Worm (Caenorhabditis elegans) whole organism, mixed stage, embryonic: ENCODE results near the gene str-37.

Experiments
- ces-1 ChIP-seq: fragments of 150-350 bp; optimal IDR thresholded peaks from 2 replicates; lab custom pipeline; 2014; ENCODE audit warnings: missing biosample characterization, missing genetic modification reagents, missing genetic modification characterization
- elt-3 ChIP-seq: fragments of 150-350 bp; optimal IDR thresholded peaks from 2 replicates; lab custom pipeline; 2014; ENCODE audit warnings: missing biosample characterization, missing genetic modification characterization
- nhr-12 ChIP-seq: fragments of 150-350 bp; optimal IDR thresholded peaks from 2 replicates; lab custom pipeline; 2014; ENCODE audit warnings: missing biosample characterization, missing genetic modification characterization
- nhr-28 ChIP-seq: fragments of 150-350 bp; optimal IDR thresholded peaks from 2 replicates; lab custom pipeline; 2014; ENCODE audit warnings: missing biosample characterization, missing genetic modification characterization
- pha-4 ChIP-seq: fragments of 150-350 bp; optimal IDR thresholded peaks from 2 replicates; lab custom pipeline; 2018; ENCODE audit warnings: missing biosample characterization, missing genetic modification reagents, missing genetic modification characterization
- snpc-4 ChIP-seq: fragments of 150-350 bp; optimal IDR thresholded peaks from 2 replicates; lab custom pipeline; 2014; ENCODE audit warnings: missing biosample characterization, missing genetic modification characterization
- unc-39 ChIP-seq: fragments of 150-350 bp; optimal IDR thresholded peaks from 2 replicates; lab custom pipeline; 2014; ENCODE audit warnings: missing biosample characterization, missing genetic modification characterization
- unc-62 ChIP-seq: fragments of 150-350 bp; optimal IDR thresholded peaks from 2 replicates; lab custom pipeline; 2014; ENCODE audit warnings: missing biosample characterization, missing genetic modification reagents, missing genetic modification characterization
- ztf-11 ChIP-seq: fragments of 150-350 bp; optimal IDR thresholded peaks from 2 replicates; lab custom pipeline; 2014; ENCODE audit warnings: missing biosample characterization, missing genetic modification characterization

DNA sequence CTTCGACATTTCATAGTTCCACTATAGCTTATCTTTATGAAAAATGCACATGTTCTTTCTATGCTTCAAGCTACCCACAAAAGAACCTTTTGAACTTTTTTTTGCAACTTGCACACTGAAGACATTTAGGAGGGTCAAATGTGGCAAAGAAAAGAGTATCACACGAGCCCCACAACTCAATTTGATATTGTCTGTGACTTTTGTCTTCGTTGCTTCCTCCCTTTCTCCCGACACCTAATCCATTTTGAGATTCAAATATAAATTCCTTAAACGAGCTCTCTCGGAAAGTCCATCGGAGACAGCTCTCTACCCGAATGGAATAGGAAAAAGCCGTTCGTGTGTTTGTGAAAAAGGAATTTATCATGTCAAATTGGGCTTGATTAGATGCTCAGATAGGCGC lies 22.7 kb downstream of the str-37 start:
- TF ChIP-seq elt-3 (tag; lab: Kevin White, UChicago) (no peak), snpc-4 (tag; lab: Kevin White, UChicago) (no peak), ces-1 (GFP tag; lab: Kevin White, UChicago) (no peak), unc-62 (GFP tag; lab: Kevin White, UChicago) (no peak), nhr-12 (tag; lab: Kevin White, UChicago) (no peak), ztf-11 (no peak), pha-4 (tag; lab: Kevin White, UChicago) (no peak), unc-39 (tag; lab: Kevin White, UChicago) (no peak), nhr-28 (tag; lab: Kevin White, UChicago) (no peak)
